Fruit fly (Drosophila melanogaster) Kc167 (cell line): ENCODE results near the gene Tbc1d22.

Experiments used
- h ChIP-seq: fragments of >200 bp; optimal IDR thresholded peaks from 3 replicates; lab custom pipeline; 2018; ENCODE audit warnings: missing external identifiers
- insv ChIP-seq: fragments of >200 bp; optimal IDR thresholded peaks from 3 replicates; lab custom pipeline; 2018; ENCODE audit warnings: missing external identifiers

dm6 chr3R:21133951-21134350 is 32.0 kb downstream of the Tbc1d22 start, which contains the start of gene Usp8:
- TF ChIP-seq insv (lab: Kevin White, UChicago) (no peak), h (lab: Kevin White, UChicago) (no peak)
